Fruit fly (Drosophila melanogaster) Kc167 (cell line): Measurements from ENCODE around the gene CG18473.

ENCODE experiments used
- Myc ChIP-seq: fragments of >200 bp; optimal IDR thresholded peaks from 2 replicates; lab custom pipeline; 2017; ENCODE audit warnings: missing external identifiers
- Sin3A ChIP-seq: fragments of >200 bp; optimal IDR thresholded peaks from 2 replicates; lab custom pipeline; 2018; ENCODE audit warnings: missing external identifiers
- h ChIP-seq: fragments of >200 bp; optimal IDR thresholded peaks from 3 replicates; lab custom pipeline; 2018; ENCODE audit warnings: missing external identifiers
- insv ChIP-seq: fragments of >200 bp; optimal IDR thresholded peaks from 3 replicates; lab custom pipeline; 2018; ENCODE audit warnings: missing external identifiers
- psq ChIP-seq: fragments of >200 bp; optimal IDR thresholded peaks from 2 replicates; lab custom pipeline; 2017; ENCODE audit warnings: missing external identifiers
- ttk ChIP-seq: sonication (Bioruptor generic); optimal IDR thresholded peaks from 2 replicates; lab custom pipeline; 2017; ENCODE audit warnings: missing external identifiers

The CG18473 gene

DNA sequence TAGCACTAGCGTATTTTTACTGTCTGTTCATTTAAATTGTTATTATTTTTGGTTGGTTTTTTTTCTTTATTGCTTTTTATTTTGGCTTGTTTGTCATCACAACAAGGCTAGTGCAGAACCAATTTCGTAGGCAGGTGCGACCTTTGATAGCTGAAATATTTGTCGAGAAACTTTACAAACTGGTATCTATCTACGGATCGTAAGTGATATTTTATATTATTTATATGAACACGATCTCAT is 23.1 kb upstream of the CG18473 start, which contains the start of gene drn:
Gene drn, plus strand, starts transcription at position 141 of the 240 bp plus-strand sequence.
- no peak for TF ChIP-seq Sin3A

DNA sequence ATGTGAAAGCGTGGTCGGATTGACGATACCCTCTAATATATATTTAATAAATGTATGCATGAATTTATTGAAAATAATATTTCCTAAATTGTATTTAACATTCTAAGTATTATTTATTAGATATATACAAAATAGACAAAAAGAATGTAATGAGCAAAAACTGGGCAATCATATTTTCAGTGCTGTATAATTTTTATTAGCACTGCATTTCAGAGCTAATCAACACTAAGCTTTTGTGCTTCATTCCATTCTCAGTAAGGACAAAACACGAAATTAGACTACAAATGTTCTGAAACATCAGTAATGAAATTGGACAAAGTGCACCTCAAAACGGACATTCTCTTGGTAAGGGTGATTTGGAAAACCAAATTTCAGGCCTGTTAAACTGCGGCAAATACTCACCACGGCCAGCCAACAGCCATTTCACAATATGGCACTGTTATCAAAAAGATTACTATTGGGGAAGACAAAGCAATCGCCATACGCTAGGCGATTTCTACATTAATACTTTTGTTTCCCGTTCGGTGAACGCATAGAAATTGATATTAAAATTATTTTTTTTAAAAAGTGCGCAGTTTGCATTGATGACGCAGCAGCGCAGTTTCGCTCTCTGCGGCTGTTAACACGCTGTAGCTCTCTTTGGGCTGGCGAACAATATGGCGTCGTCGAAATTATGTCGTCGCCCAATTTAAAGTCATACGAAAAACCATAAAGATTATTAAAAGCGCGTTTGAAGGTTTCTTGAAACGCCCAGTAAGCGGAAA is 22.5 kb upstream of the CG18473 start:
- TF ChIP-seq psq (lab: Kevin White, UChicago) = no peak
- TF ChIP-seq insv = no peak
- no peak for TF ChIP-seq Sin3A
- TF ChIP-seq Myc (lab: Kevin White, UChicago) = no peak
- no peak for TF ChIP-seq ttk (lab: Kevin White, UChicago)
- no peak for TF ChIP-seq h (lab: Kevin White, UChicago)

dm6 chr3R:9341189-9342012 is 21.7 kb upstream of the CG18473 start:
- TF ChIP-seq psq (lab: Kevin White, UChicago) = no peak
- TF ChIP-seq h (lab: Kevin White, UChicago) = no peak
- TF ChIP-seq Sin3A = no peak
- no peak for TF ChIP-seq Myc (lab: Kevin White, UChicago)
- TF ChIP-seq ttk (lab: Kevin White, UChicago) = no peak
- no peak for TF ChIP-seq insv

- TF ChIP-seq insv (no peak), ttk (lab: Kevin White, UChicago) (no peak), h (lab: Kevin White, UChicago) (no peak), psq (lab: Kevin White, UChicago) (no peak), Myc (lab: Kevin White, UChicago) (no peak), Sin3A (no peak)
Observed at dm6 chr3R:9342248-9342882, 20.7 kb upstream of the CG18473 start.

dm6 chr3R:9343022-9343587 is 20.0 kb upstream of the CG18473 start:
- TF ChIP-seq insv (no peak), psq (lab: Kevin White, UChicago) (no peak), Myc (lab: Kevin White, UChicago) (no peak), ttk (lab: Kevin White, UChicago) (no peak), h (lab: Kevin White, UChicago) (no peak), Sin3A (no peak)

DNA sequence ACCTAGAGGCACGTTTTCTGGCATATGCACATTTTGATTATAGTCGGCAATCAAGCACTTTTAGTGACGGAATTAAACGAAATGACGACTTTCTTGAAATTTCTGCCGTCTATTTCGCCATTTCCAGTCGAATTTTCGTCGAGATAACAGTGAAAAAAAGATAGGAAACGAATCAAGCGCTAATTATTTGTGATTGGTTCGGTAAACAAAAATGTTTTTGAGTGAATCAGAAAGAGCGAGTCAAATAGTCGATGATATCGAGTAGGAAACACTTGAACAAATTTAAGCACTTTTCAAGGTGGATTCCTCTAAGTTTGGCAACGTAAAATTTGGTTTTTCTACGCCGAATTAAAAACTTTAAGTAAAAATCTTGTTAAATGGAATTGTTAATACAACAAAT is 19.5 kb upstream of the CG18473 start:
- TF ChIP-seq psq (lab: Kevin White, UChicago) (no peak), insv (no peak), Myc (lab: Kevin White, UChicago) (no peak), Sin3A (no peak), ttk (lab: Kevin White, UChicago) (no peak), h (lab: Kevin White, UChicago) (no peak)

DNA sequence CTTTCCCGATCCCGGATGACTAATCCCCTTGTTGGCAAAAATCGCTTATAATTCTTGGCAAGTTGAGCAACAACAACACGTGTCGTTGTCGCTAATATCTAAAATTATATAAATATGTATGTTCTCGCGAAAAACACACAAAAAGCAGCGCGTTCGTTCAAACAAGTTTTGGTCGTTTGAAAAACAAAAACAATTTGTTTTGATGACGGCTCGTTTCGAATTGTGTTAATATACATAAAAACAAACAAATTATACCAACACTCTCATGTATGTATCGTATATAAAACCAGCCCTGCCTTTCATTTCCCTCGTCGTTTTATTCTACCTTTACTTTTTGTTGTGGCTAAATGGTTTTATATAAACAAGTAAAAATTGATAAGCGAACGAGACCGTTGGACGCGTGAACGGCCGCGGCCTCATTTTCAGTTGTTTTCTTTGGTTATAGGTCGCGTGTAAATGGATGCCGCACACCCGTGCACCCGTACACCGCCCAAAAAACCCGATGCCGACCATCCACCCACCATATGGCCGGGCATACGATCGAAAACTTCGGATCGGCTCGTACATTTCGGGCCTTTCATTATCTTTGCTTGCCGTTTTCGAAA is 18.8 kb upstream of the CG18473 start:
- TF ChIP-seq psq (lab: Kevin White, UChicago) (no peak), Sin3A (no peak), Myc (lab: Kevin White, UChicago) (no peak), ttk (lab: Kevin White, UChicago) (no peak), insv (no peak), h (lab: Kevin White, UChicago) (no peak)

dm6 chr3R:9344791-9345208 is 18.3 kb upstream of the CG18473 start:
- no peak for TF ChIP-seq Myc (lab: Kevin White, UChicago)
- TF ChIP-seq insv = no peak
- no peak for TF ChIP-seq Sin3A
- no peak for TF ChIP-seq h (lab: Kevin White, UChicago)

DNA sequence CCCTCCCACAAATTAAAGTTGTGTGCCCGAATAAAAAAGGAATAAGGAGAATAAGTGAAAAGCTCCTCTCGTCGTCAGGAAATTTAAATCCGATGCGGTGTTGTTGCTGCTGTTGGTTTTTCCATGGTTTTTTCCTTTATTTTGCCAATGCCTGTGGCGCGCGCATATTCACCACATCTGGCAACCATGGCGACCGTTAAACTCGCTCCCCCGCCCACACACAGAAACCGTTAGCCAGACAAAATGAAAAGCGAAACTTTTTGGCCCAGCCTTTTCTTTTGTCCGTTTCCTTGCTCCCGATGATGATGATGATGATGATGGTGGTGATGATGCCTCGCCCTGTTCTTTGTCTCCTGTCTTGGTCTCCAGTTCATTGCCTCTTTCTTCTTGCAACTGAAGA is 17.2 kb upstream of the CG18473 start:
- TF ChIP-seq ttk (lab: Kevin White, UChicago) (no peak), insv (no peak), Myc (lab: Kevin White, UChicago) (no peak), h (lab: Kevin White, UChicago) (no peak), psq (lab: Kevin White, UChicago) (no peak), Sin3A (no peak)

- TF ChIP-seq ttk (lab: Kevin White, UChicago) = no peak
- TF ChIP-seq psq (lab: Kevin White, UChicago) = no peak
- TF ChIP-seq Sin3A = no peak
- TF ChIP-seq insv = no peak
- TF ChIP-seq Myc (lab: Kevin White, UChicago) = no peak
- no peak for TF ChIP-seq h (lab: Kevin White, UChicago)
Observed at dm6 chr3R:9346539-9346938, 16.6 kb upstream of the CG18473 start.

dm6 chr3R:9347702-9348378 is 15.3 kb upstream of the CG18473 start:
- TF ChIP-seq Myc (lab: Kevin White, UChicago) (no peak), Sin3A (no peak)
